Fruit fly (Drosophila melanogaster) whole organism, embryonic: ENCODE measurements around the gene amos.

Experiments used
- ATbp ChIP-seq: fragments of 200-800 bp; sonication (Bioruptor generic); optimal IDR thresholded peaks from 2 replicates; lab custom pipeline; 2017; ENCODE audit warnings: missing biosample characterization, mild to moderate bottlenecking, missing genetic modification characterization, missing genetic modification reagents
- Antp ChIP-seq: fragments of 200-800 bp; sonication (Bioruptor generic); optimal IDR thresholded peaks from 3 replicates; lab custom pipeline; 2016; ENCODE audit warnings: missing biosample characterization, missing genetic modification characterization
- CG10543 ChIP-seq: fragments of 200-800 bp; sonication (Bioruptor generic); optimal IDR thresholded peaks from 3 replicates; lab custom pipeline; 2017; ENCODE audit warnings: missing biosample characterization, mild to moderate bottlenecking, missing genetic modification characterization, moderate library complexity
- CG11504 ChIP-seq: fragments of 200-800 bp; sonication (Bioruptor generic); optimal IDR thresholded peaks from 3 replicates; lab custom pipeline; 2019; ENCODE audit warnings: missing biosample characterization, mild to moderate bottlenecking, missing genetic modification characterization, moderate library complexity
- CG13123 ChIP-seq: fragments of 200-800 bp; sonication (Bioruptor generic); optimal IDR thresholded peaks from 2 replicates; lab custom pipeline; 2016; ENCODE audit warnings: missing biosample characterization, missing genetic modification characterization
- CG13894 ChIP-seq: fragments of 200-800 bp; sonication (Bioruptor generic); optimal IDR thresholded peaks from 3 replicates; lab custom pipeline; 2018; ENCODE audit warnings: missing biosample characterization, mild to moderate bottlenecking, missing genetic modification characterization, moderate library complexity
- CG15011 ChIP-seq: fragments of 200-800 bp; sonication (Bioruptor generic); optimal IDR thresholded peaks from 3 replicates; lab custom pipeline; 2018; ENCODE audit warnings: missing biosample characterization, mild to moderate bottlenecking, missing genetic modification characterization
- CG15269 ChIP-seq: fragments of 200-800 bp; sonication (Bioruptor generic); optimal IDR thresholded peaks from 2 replicates; lab custom pipeline; 2018; ENCODE audit warnings: missing biosample characterization, mild to moderate bottlenecking, missing genetic modification characterization, moderate library complexity
- CG1647 ChIP-seq: fragments of 200-800 bp; sonication (Bioruptor generic); optimal IDR thresholded peaks from 3 replicates; lab custom pipeline; 2016; ENCODE audit warnings: missing biosample characterization, missing genetic modification characterization
- CG17829 ChIP-seq: fragments of 200-800 bp; optimal IDR thresholded peaks from 2 replicates; lab custom pipeline; 2019; ENCODE audit warnings: missing biosample characterization, mild to moderate bottlenecking, missing genetic modification characterization, moderate library complexity
- CG2116 ChIP-seq: fragments of 200-800 bp; sonication (Bioruptor generic); optimal IDR thresholded peaks from 3 replicates; lab custom pipeline; 2018; ENCODE audit warnings: missing biosample characterization, mild to moderate bottlenecking, missing genetic modification characterization
- CG30403 ChIP-seq: fragments of 200-800 bp; sonication (Bioruptor generic); optimal IDR thresholded peaks from 3 replicates; lab custom pipeline; 2016; ENCODE audit warnings: missing biosample characterization, missing genetic modification characterization
- CG33557 ChIP-seq: fragments of 200-800 bp; sonication (Bioruptor generic); optimal IDR thresholded peaks from 2 replicates; lab custom pipeline; 2019; ENCODE audit warnings: missing biosample characterization, mild to moderate bottlenecking, missing genetic modification characterization, moderate library complexity
- CG3847 ChIP-seq: fragments of 200-800 bp; sonication (Bioruptor generic); IDR thresholded peaks from 2 replicates; pipeline ENCODE4 v1.3.6; 2022; ENCODE audit warnings: missing biosample characterization, missing genetic modification characterization
- CG5953 ChIP-seq: fragments of 200-800 bp; sonication (Bioruptor generic); IDR thresholded peaks from 2 replicates; pipeline ENCODE4 v1.3.6; 2022; ENCODE audit warnings: missing biosample characterization, missing genetic modification characterization
- CG6765 ChIP-seq: fragments of 200-800 bp; sonication (Bioruptor generic); optimal IDR thresholded peaks from 3 replicates; lab custom pipeline; 2017; ENCODE audit warnings: missing biosample characterization, mild to moderate bottlenecking, missing genetic modification characterization
- CG8089 ChIP-seq: fragments of 200-800 bp; sonication (Bioruptor generic); optimal IDR thresholded peaks from 3 replicates; lab custom pipeline; 2016; ENCODE audit warnings: missing biosample characterization, missing genetic modification characterization
- CG8388 ChIP-seq: fragments of 200-800 bp; sonication (Bioruptor generic); optimal IDR thresholded peaks from 2 replicates; lab custom pipeline; 2019; ENCODE audit warnings: missing biosample characterization, mild to moderate bottlenecking, missing genetic modification characterization, moderate library complexity
- CG9215 ChIP-seq: fragments of 200-800 bp; sonication (Bioruptor generic); IDR thresholded peaks from 2 replicates; pipeline ENCODE4 v1.3.6; 2022; ENCODE audit warnings: missing biosample characterization, missing genetic modification characterization
- CG9932 ChIP-seq: fragments of 200-800 bp; sonication (Bioruptor generic); IDR thresholded peaks from 2 replicates; pipeline ENCODE4 v1.3.6; 2022; ENCODE audit warnings: missing biosample characterization, missing genetic modification characterization
- E2f2 ChIP-seq: fragments of 200-800 bp; sonication (Bioruptor generic); IDR thresholded peaks from 2 replicates; pipeline ENCODE4 v1.3.6; 2022; ENCODE audit warnings: missing biosample characterization, missing genetic modification characterization
- ERR ChIP-seq: fragments of 200-800 bp; sonication (Bioruptor generic); optimal IDR thresholded peaks from 2 replicates; lab custom pipeline; 2016; ENCODE audit warnings: missing biosample characterization, missing genetic modification characterization
- Fer1 ChIP-seq: fragments of 200-800 bp; sonication (Bioruptor generic); optimal IDR thresholded peaks from 2 replicates; lab custom pipeline; 2017; ENCODE audit warnings: missing biosample characterization, mild to moderate bottlenecking, missing genetic modification characterization
- Hey ChIP-seq: fragments of 200-800 bp; sonication (Bioruptor generic); optimal IDR thresholded peaks from 3 replicates; lab custom pipeline; 2018; ENCODE audit warnings: missing biosample characterization, mild to moderate bottlenecking, missing genetic modification characterization
- Hmr ChIP-seq: fragments of 200-800 bp; sonication (Bioruptor generic); optimal IDR thresholded peaks from 3 replicates; lab custom pipeline; 2017; ENCODE audit warnings: mild to moderate bottlenecking, missing biosample characterization, missing genetic modification reagents, missing genetic modification characterization
- Lpt ChIP-seq: fragments of >200 bp; optimal IDR thresholded peaks from 2 replicates; lab custom pipeline; 2018; ENCODE audit warnings: missing biosample characterization, missing genetic modification characterization
- Meics ChIP-seq: fragments of 200-800 bp; sonication (Bioruptor generic); optimal IDR thresholded peaks from 2 replicates; lab custom pipeline; 2017; ENCODE audit warnings: missing biosample characterization, mild to moderate bottlenecking, missing genetic modification characterization
- NfI ChIP-seq: fragments of 200-800 bp; sonication (Bioruptor generic); optimal IDR thresholded peaks from 3 replicates; lab custom pipeline; 2018; ENCODE audit warnings: missing biosample characterization, mild to moderate bottlenecking, missing genetic modification characterization, moderate library complexity
- Trl ChIP-seq, 3 experiments: fragments of >200 bp in 2 of 3; fragments of 200-800 bp in 1 of 3; sonication (Bioruptor generic) in 1 of 3; optimal IDR thresholded peaks; 2 replicates in 1 of 3; 3 replicates in 2 of 3; lab custom pipeline; 2016 to 2017; ENCODE audit warnings: missing biosample characterization in 1 of 3, missing genetic modification characterization in 1 of 3
- Xrp1 ChIP-seq: fragments of 200-800 bp; sonication (Bioruptor generic); IDR thresholded peaks from 2 replicates; pipeline ENCODE4 v1.3.6; 2022; ENCODE audit warnings: missing biosample characterization, missing genetic modification characterization
- ci ChIP-seq: fragments of 200-800 bp; sonication (Bioruptor generic); IDR thresholded peaks from 3 replicates; pipeline ENCODE4 v1.3.6; 2022; ENCODE audit warnings: missing biosample characterization, missing genetic modification characterization
- crc ChIP-seq: fragments of 200-800 bp; sonication (Bioruptor generic); optimal IDR thresholded peaks from 2 replicates; lab custom pipeline; 2016; ENCODE audit warnings: missing biosample characterization, missing genetic modification characterization
- cwo ChIP-seq: fragments of 200-800 bp; sonication (Bioruptor generic); optimal IDR thresholded peaks from 3 replicates; lab custom pipeline; 2017; ENCODE audit warnings: missing biosample characterization, missing genetic modification characterization, mild to moderate bottlenecking, moderate library complexity, missing genetic modification reagents
- dpn ChIP-seq, 2 experiments: fragments of 200-800 bp; sonication (Bioruptor generic); optimal IDR thresholded peaks; 3 replicates each; lab custom pipeline; 2016; ENCODE audit warnings: missing biosample characterization in 2 of 2, missing genetic modification characterization in 2 of 2
- gem ChIP-seq: fragments of 200-800 bp; sonication (Bioruptor generic); optimal IDR thresholded peaks from 2 replicates; lab custom pipeline; 2019; ENCODE audit warnings: missing biosample characterization, mild to moderate bottlenecking, missing genetic modification characterization, moderate library complexity
- gro ChIP-seq: fragments of 200-800 bp; sonication (Bioruptor generic); optimal IDR thresholded peaks from 2 replicates; lab custom pipeline; 2016; ENCODE audit warnings: missing biosample characterization, missing genetic modification characterization
- her ChIP-seq: fragments of 200-800 bp; sonication (Bioruptor generic); optimal IDR thresholded peaks from 2 replicates; lab custom pipeline; 2016; ENCODE audit warnings: missing biosample characterization, missing genetic modification characterization
- hkb ChIP-seq, 2 experiments: fragments of 200-800 bp in 1 of 2; fragments of >200 bp in 1 of 2; sonication (Bioruptor generic) in 1 of 2; IDR thresholded peaks in 1 of 2; optimal IDR thresholded peaks in 1 of 2; 2 replicates each; pipeline versions ENCODE4 v1.3.6 to Lab custom; 2017 to 2022; ENCODE audit warnings: missing biosample characterization in 1 of 2, missing genetic modification characterization in 1 of 2
- lab ChIP-seq: fragments of 200-800 bp; sonication (Bioruptor generic); optimal IDR thresholded peaks from 3 replicates; lab custom pipeline; 2017; ENCODE audit warnings: missing biosample characterization, missing genetic modification characterization, mild to moderate bottlenecking, moderate library complexity, missing genetic modification reagents
- mam ChIP-seq: fragments of 200-800 bp; sonication (Bioruptor generic); optimal IDR thresholded peaks from 3 replicates; lab custom pipeline; 2016; ENCODE audit warnings: missing biosample characterization, missing genetic modification characterization
- otp ChIP-seq: fragments of 200-800 bp; sonication (Bioruptor generic); IDR thresholded peaks from 3 replicates; pipeline ENCODE4, ENCODE4 v1.3.6; 2022; ENCODE audit warnings: missing biosample characterization, missing genetic modification characterization
- pan ChIP-seq, 4 experiments: fragments of >200 bp in 3 of 4; fragments of 200-800 bp in 1 of 4; sonication (Bioruptor generic) in 1 of 4; optimal IDR thresholded peaks in 3 of 4; IDR thresholded peaks in 1 of 4; 2 replicates each; pipeline versions ENCODE4 v1.3.6 to Lab custom; 2017 to 2022; ENCODE audit warnings: missing biosample characterization in 2 of 4, missing genetic modification characterization in 2 of 4, mixed read lengths in 1 of 4
- pfk ChIP-seq: fragments of 200-800 bp; sonication (Bioruptor generic); optimal IDR thresholded peaks from 2 replicates; lab custom pipeline; 2018; ENCODE audit warnings: missing biosample characterization, mild to moderate bottlenecking, missing genetic modification characterization, moderate library complexity
- rib ChIP-seq: fragments of 200-800 bp; sonication (Bioruptor generic); IDR thresholded peaks from 2 replicates; pipeline ENCODE4 v1.3.6; 2022; ENCODE audit warnings: missing biosample characterization, missing genetic modification characterization
- schlank ChIP-seq: fragments of 200-800 bp; sonication (Bioruptor generic); optimal IDR thresholded peaks from 2 replicates; lab custom pipeline; 2018; ENCODE audit warnings: missing biosample characterization, mild to moderate bottlenecking, missing genetic modification characterization
- scrt ChIP-seq: fragments of 200-800 bp; sonication (Bioruptor generic); optimal IDR thresholded peaks from 2 replicates; lab custom pipeline; 2018; ENCODE audit warnings: missing biosample characterization, mild to moderate bottlenecking, missing genetic modification characterization, moderate library complexity
- sob ChIP-seq: fragments of 200-800 bp; sonication (Bioruptor generic); IDR thresholded peaks from 2 replicates; pipeline ENCODE4 v1.3.6; 2022; ENCODE audit warnings: missing biosample characterization, missing genetic modification characterization
- sug ChIP-seq: fragments of 200-800 bp; optimal IDR thresholded peaks from 2 replicates; lab custom pipeline; 2019; ENCODE audit warnings: missing biosample characterization, mild to moderate bottlenecking, missing genetic modification characterization, moderate library complexity

The amos gene

dm6 chr2L:18567563-18567962 lies 29.2 kb downstream of the amos start (continued):
- peak; percentile 68 for TF ChIP-seq her (GFP tag; lab: Kevin White, UChicago)
- TF ChIP-seq CG3847 (GFP tag; lab: Robert Waterston, UW), result 0 out of 2 replicates have a peak, but pooled peaks have one; percentile 11
- TF ChIP-seq CG13894 (tag; lab: Kevin White, UChicago), result peak; percentile 10
- TF ChIP-seq scrt (GFP tag; lab: Kevin White, UChicago), result peak; percentile 26
- peak; percentile 78 for TF ChIP-seq schlank (tag; lab: Kevin White, UChicago)
- TF ChIP-seq Trl (optimal IDR thresholded peaks at IDR 0.05; lab: Kevin White, UChicago), result no peak
- TF ChIP-seq Trl (GFP tag; optimal IDR thresholded peaks at IDR 0.05; lab: Kevin White, UChicago), result peak; percentile 62
- TF ChIP-seq pfk (GFP tag; lab: Kevin White, UChicago), result no peak
- peak; percentile 62 for TF ChIP-seq cwo (GFP tag; lab: Kevin White, UChicago)
- no peak for TF ChIP-seq CG17829
- TF ChIP-seq ci, result peak; percentile 48; the same call in 1 of the 3 replicates
- peak; percentile 51 for TF ChIP-seq Meics (GFP tag; lab: Kevin White, UChicago)
- TF ChIP-seq CG15011 (GFP tag; lab: Kevin White, UChicago), result peak; percentile 4
- no peak for TF ChIP-seq CG1647 (GFP tag; lab: Kevin White, UChicago)
- no peak for TF ChIP-seq Hey (tag; lab: Kevin White, UChicago)
- 0 out of 2 replicates have a peak, but pooled peaks have one; percentile 45 for TF ChIP-seq Xrp1 (GFP tag; lab: Robert Waterston, UW)
- TF ChIP-seq sob (GFP tag; lab: Robert Waterston, UW), result peak; percentile 70; the same call in 1 of the 2 replicates
- peak; percentile 47 for TF ChIP-seq CG9932 (GFP tag; lab: Robert Waterston, UW)
- TF ChIP-seq gem (tag; lab: Kevin White, UChicago), result peak; percentile 28
- peak; percentile 18 for TF ChIP-seq crc (GFP tag; lab: Kevin White, UChicago)
- TF ChIP-seq gro, result peak; percentile 60
- peak; percentile 27 for TF ChIP-seq CG2116 (GFP tag; lab: Kevin White, UChicago)
- TF ChIP-seq pan (optimal IDR thresholded peaks at IDR 0.05; lab: Kevin White, UChicago), result no peak
- TF ChIP-seq pan (GFP tag; optimal IDR thresholded peaks at IDR 0.05 in 1 of 2, IDR thresholded peaks at IDR 0.05 in 1 of 2), result peak in 1 of 2 experiments; percentile 13
- TF ChIP-seq CG8089 (GFP tag; lab: Kevin White, UChicago), result peak; percentile 20
- TF ChIP-seq otp (GFP tag; lab: Robert Waterston, UW), result 0 out of 3 replicates have a peak, but pooled peaks have one; percentile 38
- peak; percentile 42 for TF ChIP-seq ATbp (GFP tag; lab: Kevin White, UChicago)
- TF ChIP-seq Antp (GFP tag; lab: Kevin White, UChicago), result peak; percentile 10
- peak; percentile 42 for TF ChIP-seq sug (tag; lab: Kevin White, UChicago)
- peak; percentile 34; the same call in 1 of the 2 replicates for TF ChIP-seq E2f2 (GFP tag; lab: Robert Waterston, UW)
- TF ChIP-seq CG33557 (GFP tag; lab: Kevin White, UChicago), result no peak
- peak; percentile 28 for TF ChIP-seq NfI (GFP tag; lab: Kevin White, UChicago)
- no peak for TF ChIP-seq Lpt (GFP tag; lab: Kevin White, UChicago)
- TF ChIP-seq Hmr (GFP tag; lab: Kevin White, UChicago), result peak; percentile 87
- no peak for TF ChIP-seq CG30403 (GFP tag; lab: Kevin White, UChicago)
- TF ChIP-seq dpn (GFP tag; optimal IDR thresholded peaks at IDR 0.05; lab: Kevin White, UChicago), result peak in 1 of 2 experiments; percentile 50
- TF ChIP-seq Fer1 (GFP tag; lab: Kevin White, UChicago), result peak; percentile 66
- no peak for TF ChIP-seq CG9215 (GFP tag; lab: Robert Waterston, UW)
- TF ChIP-seq lab (GFP tag; lab: Kevin White, UChicago), result peak; percentile 87
- TF ChIP-seq CG10543 (GFP tag; lab: Kevin White, UChicago), result peak; percentile 62
- peak; percentile 29 for TF ChIP-seq mam
- TF ChIP-seq CG11504 (tag; lab: Kevin White, UChicago), result peak; percentile 5
- peak; percentile 6 for TF ChIP-seq CG13123 (GFP tag; lab: Kevin White, UChicago)
- TF ChIP-seq ERR (GFP tag; lab: Kevin White, UChicago), result peak; percentile 13
- TF ChIP-seq rib (GFP tag; lab: Robert Waterston, UW), result peak; percentile 23; the same call in 1 of the 2 replicates
- TF ChIP-seq hkb (optimal IDR thresholded peaks at IDR 0.05; lab: Kevin White, UChicago), result no peak
- peak; percentile 37; the same call in 1 of the 2 replicates for TF ChIP-seq hkb (GFP tag; IDR thresholded peaks at IDR 0.05; lab: Robert Waterston, UW)
- TF ChIP-seq CG6765 (GFP tag; lab: Kevin White, UChicago), result peak; percentile 51
- TF ChIP-seq CG15269, result peak; percentile 41
- no peak for TF ChIP-seq CG8388 (GFP tag; lab: Kevin White, UChicago)
- no peak for TF ChIP-seq CG5953 (GFP tag; lab: Robert Waterston, UW)
